Fruit fly (Drosophila melanogaster) whole organism, embryonic: ENCODE measurements around the gene RIOK2.

Experiments used
- Blimp-1 ChIP-seq: fragments of 200-800 bp; sonication (Bioruptor generic); optimal IDR thresholded peaks from 3 replicates; lab custom pipeline; 2018; ENCODE audit warnings: missing biosample characterization, missing genetic modification characterization, mild to moderate bottlenecking, moderate library complexity, missing genetic modification reagents
- CG12659 ChIP-seq: fragments of 200-800 bp; sonication (Bioruptor generic); optimal IDR thresholded peaks from 3 replicates; lab custom pipeline; 2017; ENCODE audit warnings: mild to moderate bottlenecking, missing biosample characterization, missing genetic modification reagents, missing genetic modification characterization
- CG6791 ChIP-seq: fragments of 200-800 bp; sonication (Bioruptor generic); IDR thresholded peaks from 3 replicates; pipeline ENCODE4 v1.3.6; 2022; ENCODE audit warnings: missing biosample characterization, missing genetic modification characterization; ENCODE audit not compliant: partially characterized antibody
- CG9932 ChIP-seq: fragments of 200-800 bp; sonication (Bioruptor generic); IDR thresholded peaks from 2 replicates; pipeline ENCODE4 v1.3.6; 2022; ENCODE audit warnings: missing biosample characterization, missing genetic modification characterization
- Dll ChIP-seq: fragments of 200-800 bp; sonication (Bioruptor generic); IDR thresholded peaks from 4 replicates; pipeline ENCODE4 v1.3.6; 2022; ENCODE audit warnings: missing biosample characterization, missing genetic modification characterization; ENCODE audit not compliant: partially characterized antibody
- Sox100B ChIP-seq: fragments of 200-800 bp; sonication (Bioruptor generic); optimal IDR thresholded peaks from 3 replicates; lab custom pipeline; 2018; ENCODE audit warnings: missing biosample characterization, mild to moderate bottlenecking, missing genetic modification characterization
- Ssrp ChIP-seq: fragments of 200-800 bp; sonication (Bioruptor generic); optimal IDR thresholded peaks from 2 replicates; lab custom pipeline; 2018; ENCODE audit warnings: missing biosample characterization, mild to moderate bottlenecking, missing genetic modification characterization, moderate library complexity
- Xrp1 ChIP-seq: fragments of 200-800 bp; sonication (Bioruptor generic); IDR thresholded peaks from 2 replicates; pipeline ENCODE4 v1.3.6; 2022; ENCODE audit warnings: missing biosample characterization, missing genetic modification characterization
- ase ChIP-seq: fragments of 200-800 bp; sonication (Bioruptor generic); IDR thresholded peaks from 3 replicates; pipeline ENCODE4 v1.3.6; 2022; ENCODE audit warnings: missing biosample characterization, missing genetic modification characterization
- gfzf ChIP-seq: fragments of 200-800 bp; sonication (Bioruptor generic); optimal IDR thresholded peaks from 2 replicates; lab custom pipeline; 2016; ENCODE audit warnings: missing biosample characterization, mild to moderate bottlenecking, missing genetic modification characterization, moderate library complexity
- psq ChIP-seq: fragments of 200-800 bp; sonication (Bioruptor generic); optimal IDR thresholded peaks from 2 replicates; lab custom pipeline; 2017; ENCODE audit warnings: missing biosample characterization, missing genetic modification characterization
- sima ChIP-seq: fragments of 200-800 bp; sonication (Bioruptor generic); optimal IDR thresholded peaks from 2 replicates; lab custom pipeline; 2016; ENCODE audit warnings: missing biosample characterization, missing genetic modification characterization
- tna ChIP-seq: fragments of 200-800 bp; sonication (Bioruptor generic); IDR thresholded peaks from 2 replicates; pipeline ENCODE4 v1.3.6; 2022; ENCODE audit warnings: missing biosample characterization, missing genetic modification characterization; ENCODE audit not compliant: partially characterized antibody

dm6 chr3R:25239880-25240279 lies 25.8 kb upstream of the RIOK2 start, which contains the start of gene to:
- TF ChIP-seq psq (GFP tag; lab: Kevin White, UChicago) (no peak), Xrp1 (no peak), ase (GFP tag; lab: Robert Waterston, UW) (no peak), CG6791 (no peak), Ssrp (tag; lab: Kevin White, UChicago) (no peak), gfzf (no peak), Dll (GFP tag; lab: Robert Waterston, UW) (no peak), sima (GFP tag; lab: Kevin White, UChicago) (no peak), CG12659 (GFP tag; lab: Kevin White, UChicago) (no peak), Blimp-1 (GFP tag; lab: Kevin White, UChicago) (no peak), CG9932 (no peak), Sox100B (GFP tag; lab: Kevin White, UChicago) (no peak), tna (no peak)
